Fruit fly (Drosophila melanogaster): ENCODE results near the gene beat-Vb.

DNA sequence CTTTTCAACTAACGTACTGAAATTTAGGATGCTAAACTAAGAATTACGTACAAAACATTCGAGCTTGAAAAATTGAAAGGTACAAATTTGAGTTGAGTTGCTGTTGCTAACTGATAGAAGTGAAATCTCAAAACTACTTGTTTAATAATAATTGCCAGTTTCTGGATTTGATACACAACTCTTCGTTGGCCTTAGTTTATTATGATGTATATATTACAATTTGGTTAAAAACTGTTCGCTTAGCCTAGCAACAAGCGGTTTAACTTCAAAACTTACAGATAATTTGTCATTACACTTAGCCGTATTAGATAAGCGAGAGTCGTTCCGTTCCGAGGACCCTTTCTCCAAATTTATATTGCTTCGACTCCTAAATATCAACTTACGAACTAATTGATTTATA is 51.8 kb downstream of the beat-Vb start, which contains the start of the genes CG14384 and grsm:
- no peak for TF ChIP-seq CG11617 (GFP tag; optimal IDR thresholded peaks at IDR 0.05)
- no peak for TF ChIP-seq CG7045 (GFP tag; optimal IDR thresholded peaks at IDR 0.05)
- no peak for TF ChIP-seq CG14711 (tag; optimal IDR thresholded peaks at IDR 0.05)
- no peak for TF ChIP-seq ovo (GFP tag; optimal IDR thresholded peaks at IDR 0.05)
- TF ChIP-seq pad (GFP tag; optimal IDR thresholded peaks at IDR 0.05) = no peak
- TF ChIP-seq CG5204 (GFP tag; optimal IDR thresholded peaks at IDR 0.05) = no peak
- TF ChIP-seq bab1 (GFP tag; optimal IDR thresholded peaks at IDR 0.05) = no peak
- no peak for TF ChIP-seq CG1620 (GFP tag; optimal IDR thresholded peaks at IDR 0.05)
- no peak for TF ChIP-seq CG12768 (GFP tag; optimal IDR thresholded peaks at IDR 0.05)
- no peak for TF ChIP-seq Hr96 (GFP tag; optimal IDR thresholded peaks at IDR 0.05)
- TF ChIP-seq CG33017 (tag; optimal IDR thresholded peaks at IDR 0.05) = no peak
- no peak for TF ChIP-seq cnc (optimal IDR thresholded peaks at IDR 0.05)

Data from whole organism, adult.